Worm (Caenorhabditis elegans) whole organism, L2 larva: ENCODE data around the gene mltn-5.

Experiments
- R02D3.7 ChIP-seq: fragments of 150-350 bp; optimal IDR thresholded peaks from 2 replicates; lab custom pipeline; 2014; ENCODE audit warnings: missing biosample characterization, missing genetic modification characterization
- ama-1 ChIP-seq: fragments of 150-350 bp; optimal IDR thresholded peaks from 2 replicates; lab custom pipeline; 2018; ENCODE audit warnings: inconsistent platforms
- ceh-16 ChIP-seq: fragments of 150-350 bp; optimal IDR thresholded peaks from 2 replicates; lab custom pipeline; 2014; ENCODE audit warnings: missing biosample characterization, missing genetic modification characterization
- fos-1 ChIP-seq: fragments of 150-350 bp; optimal IDR thresholded peaks from 2 replicates; lab custom pipeline; 2014; ENCODE audit warnings: missing biosample characterization, missing genetic modification characterization
- lin-39 ChIP-seq: fragments of 150-350 bp; optimal IDR thresholded peaks from 2 replicates; lab custom pipeline; 2014; ENCODE audit warnings: missing biosample characterization, missing genetic modification reagents, missing genetic modification characterization
- mab-5 ChIP-seq: fragments of 150-350 bp; optimal IDR thresholded peaks from 2 replicates; lab custom pipeline; 2014; ENCODE audit warnings: missing biosample characterization, missing genetic modification characterization
- nhr-11 ChIP-seq: fragments of 150-350 bp; optimal IDR thresholded peaks from 2 replicates; lab custom pipeline; 2014; ENCODE audit warnings: missing biosample characterization, missing genetic modification characterization
- nhr-12 ChIP-seq: fragments of 150-350 bp; optimal IDR thresholded peaks from 2 replicates; lab custom pipeline; 2014; ENCODE audit warnings: missing biosample characterization, missing genetic modification characterization
- nhr-237 ChIP-seq: fragments of 150-350 bp; optimal IDR thresholded peaks from 2 replicates; lab custom pipeline; 2014; ENCODE audit warnings: missing biosample characterization, missing genetic modification characterization
- snpc-4 ChIP-seq: fragments of 150-350 bp; optimal IDR thresholded peaks from 2 replicates; lab custom pipeline; 2014; ENCODE audit warnings: missing biosample characterization, missing genetic modification characterization
- unc-39 ChIP-seq: fragments of 150-350 bp; optimal IDR thresholded peaks from 2 replicates; lab custom pipeline; 2014; ENCODE audit warnings: missing biosample characterization, missing genetic modification characterization
- unc-62 ChIP-seq: fragments of 150-350 bp; optimal IDR thresholded peaks from 2 replicates; lab custom pipeline; 2014; ENCODE audit warnings: missing biosample characterization, missing genetic modification reagents, missing genetic modification characterization

ce11 chrII:13972199-13972598, 47.2 kb downstream of the mltn-5 start:
- TF ChIP-seq nhr-11 (tag; lab: Kevin White, UChicago) = no peak
- TF ChIP-seq nhr-12 (tag; lab: Kevin White, UChicago) = no peak
- no peak for TF ChIP-seq ceh-16 (tag; lab: Kevin White, UChicago)
- no peak for TF ChIP-seq unc-62 (GFP tag; lab: Kevin White, UChicago)
- no peak for TF ChIP-seq mab-5
- TF ChIP-seq nhr-237 (tag; lab: Kevin White, UChicago) = no peak
- TF ChIP-seq unc-39 (tag; lab: Kevin White, UChicago) = no peak
- TF ChIP-seq snpc-4 = no peak
- TF ChIP-seq lin-39 (tag; lab: Kevin White, UChicago) = no peak
- no peak for TF ChIP-seq fos-1 (tag; lab: Kevin White, UChicago)
- TF ChIP-seq R02D3.7 (tag; lab: Kevin White, UChicago) = no peak
- TF ChIP-seq ama-1 (lab: Kevin White, UChicago) = no peak
